Fruit fly (Drosophila melanogaster) whole organism, embryonic: ENCODE data around the gene ct.

Experiments used
- ATbp ChIP-seq: fragments of 200-800 bp; sonication (Bioruptor generic); optimal IDR thresholded peaks from 2 replicates; lab custom pipeline; 2017; ENCODE audit warnings: missing biosample characterization, mild to moderate bottlenecking, missing genetic modification characterization, missing genetic modification reagents
- Adf1 ChIP-seq: fragments of 200-800 bp; sonication (Bioruptor generic); IDR thresholded peaks from 2 replicates; pipeline ENCODE4 v1.3.6; 2022; ENCODE audit warnings: missing biosample characterization, missing genetic modification characterization
- Blimp-1 ChIP-seq: fragments of 200-800 bp; sonication (Bioruptor generic); optimal IDR thresholded peaks from 3 replicates; lab custom pipeline; 2018; ENCODE audit warnings: missing biosample characterization, missing genetic modification characterization, mild to moderate bottlenecking, moderate library complexity, missing genetic modification reagents
- CG10209 ChIP-seq: fragments of 200-800 bp; sonication (Bioruptor generic); optimal IDR thresholded peaks from 3 replicates; lab custom pipeline; 2017; ENCODE audit warnings: missing biosample characterization, mild to moderate bottlenecking, missing genetic modification characterization, missing genetic modification reagents
- CG13624 ChIP-seq: fragments of 200-800 bp; sonication (Bioruptor generic); optimal IDR thresholded peaks from 2 replicates; lab custom pipeline; 2016; ENCODE audit warnings: missing biosample characterization, missing genetic modification characterization
- CG14441 ChIP-seq: fragments of 200-800 bp; sonication (Bioruptor generic); IDR thresholded peaks from 2 replicates; pipeline ENCODE4 v1.3.6; 2022; ENCODE audit warnings: missing biosample characterization, missing genetic modification characterization
- CG1602 ChIP-seq: fragments of 200-800 bp; sonication (Bioruptor generic); optimal IDR thresholded peaks from 3 replicates; lab custom pipeline; 2016; ENCODE audit warnings: missing biosample characterization, missing genetic modification characterization
- CG16815 ChIP-seq: fragments of 200-800 bp; sonication (Bioruptor generic); optimal IDR thresholded peaks from 3 replicates; lab custom pipeline; 2017; ENCODE audit warnings: missing biosample characterization, mild to moderate bottlenecking, missing genetic modification characterization
- CG16863 ChIP-seq: fragments of 200-800 bp; sonication (Bioruptor generic); optimal IDR thresholded peaks from 3 replicates; lab custom pipeline; 2016; ENCODE audit warnings: missing biosample characterization, missing genetic modification characterization
- CG17328 ChIP-seq: fragments of 200-800 bp; sonication (Bioruptor generic); IDR thresholded peaks from 2 replicates; pipeline ENCODE4 v1.3.6; 2022; ENCODE audit warnings: missing biosample characterization, missing genetic modification characterization
- CG17568 ChIP-seq: fragments of 200-800 bp; sonication (Bioruptor generic); optimal IDR thresholded peaks from 2 replicates; lab custom pipeline; 2018; ENCODE audit warnings: missing biosample characterization, mild to moderate bottlenecking, missing genetic modification characterization, moderate library complexity
- CG30403 ChIP-seq: fragments of 200-800 bp; sonication (Bioruptor generic); optimal IDR thresholded peaks from 3 replicates; lab custom pipeline; 2016; ENCODE audit warnings: missing biosample characterization, missing genetic modification characterization
- CG4360 ChIP-seq: fragments of 200-800 bp; sonication (Bioruptor generic); IDR thresholded peaks from 2 replicates; pipeline ENCODE4 v1.3.6; 2022; ENCODE audit warnings: missing biosample characterization, missing genetic modification characterization
- CG8765 ChIP-seq: fragments of 200-800 bp; sonication (Bioruptor generic); IDR thresholded peaks from 2 replicates; pipeline ENCODE4 v1.3.6; 2022; ENCODE audit warnings: missing biosample characterization, missing genetic modification characterization
- CG9437 ChIP-seq: fragments of 200-800 bp; sonication (Bioruptor generic); optimal IDR thresholded peaks from 2 replicates; lab custom pipeline; 2018; ENCODE audit warnings: missing biosample characterization, mild to moderate bottlenecking, missing genetic modification characterization
- CG9932 ChIP-seq: fragments of 200-800 bp; sonication (Bioruptor generic); IDR thresholded peaks from 2 replicates; pipeline ENCODE4 v1.3.6; 2022; ENCODE audit warnings: missing biosample characterization, missing genetic modification characterization
- CTCF ChIP-seq: fragments of 200-800 bp; sonication (Bioruptor generic); optimal IDR thresholded peaks from 2 replicates; lab custom pipeline; 2017; ENCODE audit warnings: missing biosample characterization, mild to moderate bottlenecking, missing genetic modification characterization, moderate library complexity
- Dek ChIP-seq: fragments of 200-800 bp; sonication (Bioruptor generic); optimal IDR thresholded peaks from 3 replicates; lab custom pipeline; 2019; ENCODE audit warnings: missing biosample characterization, mild to moderate bottlenecking, missing genetic modification characterization, moderate library complexity
- E2f1 ChIP-seq: fragments of 200-800 bp; sonication (Bioruptor generic); IDR thresholded peaks from 2 replicates; pipeline ENCODE4 v1.3.6; 2022; ENCODE audit warnings: missing biosample characterization, missing genetic modification characterization
- GATAe ChIP-seq: fragments of 200-800 bp; sonication (Bioruptor generic); conservative IDR thresholded peaks from 2 replicates; pipeline ENCODE4 v1.3.6; 2022; ENCODE audit warnings: missing biosample characterization, missing genetic modification characterization
- H15 ChIP-seq: fragments of 200-800 bp; sonication (Bioruptor generic); IDR thresholded peaks from 3 replicates; pipeline ENCODE4 v1.3.6; 2022; ENCODE audit warnings: missing biosample characterization, missing genetic modification characterization
- HHEX ChIP-seq: fragments of 200-800 bp; sonication (Bioruptor generic); optimal IDR thresholded peaks from 3 replicates; lab custom pipeline; 2017; ENCODE audit warnings: missing biosample characterization, mild to moderate bottlenecking, missing genetic modification characterization, missing genetic modification reagents
- Hr39 ChIP-seq: fragments of >200 bp; optimal IDR thresholded peaks from 2 replicates; lab custom pipeline; 2017
- Kr ChIP-seq: fragments of 200-800 bp; sonication (Bioruptor generic); optimal IDR thresholded peaks from 2 replicates; lab custom pipeline; 2017; ENCODE audit warnings: missing biosample characterization, mild to moderate bottlenecking, missing genetic modification characterization
- NC2β ChIP-seq: fragments of 200-800 bp; sonication (Bioruptor generic); optimal IDR thresholded peaks from 2 replicates; lab custom pipeline; 2016; ENCODE audit warnings: missing biosample characterization, missing genetic modification characterization
- Nf-YC ChIP-seq: fragments of 200-800 bp; optimal IDR thresholded peaks from 3 replicates; lab custom pipeline; 2019; ENCODE audit warnings: missing biosample characterization, mild to moderate bottlenecking, missing genetic modification characterization, moderate library complexity
- Sry-β ChIP-seq: fragments of 200-800 bp; sonication (Bioruptor generic); optimal IDR thresholded peaks from 2 replicates; lab custom pipeline; 2018; ENCODE audit warnings: missing biosample characterization, mild to moderate bottlenecking, missing genetic modification characterization, moderate library complexity
- ab ChIP-seq: fragments of 200-800 bp; sonication (Bioruptor generic); optimal IDR thresholded peaks from 2 replicates; lab custom pipeline; 2016; ENCODE audit warnings: missing biosample characterization, missing genetic modification characterization
- abd-A ChIP-seq: fragments of 200-800 bp; sonication (Bioruptor generic); optimal IDR thresholded peaks from 3 replicates; lab custom pipeline; 2019; ENCODE audit warnings: missing biosample characterization, mild to moderate bottlenecking, missing genetic modification characterization, moderate library complexity
- bcd ChIP-seq: fragments of 200-800 bp; sonication (Bioruptor generic); optimal IDR thresholded peaks from 2 replicates; lab custom pipeline; 2017; ENCODE audit warnings: missing biosample characterization, mild to moderate bottlenecking, missing genetic modification characterization
- cg ChIP-seq: fragments of 200-800 bp; sonication (Bioruptor generic); optimal IDR thresholded peaks from 3 replicates; lab custom pipeline; 2019; ENCODE audit warnings: missing biosample characterization, mild to moderate bottlenecking, missing genetic modification characterization, moderate library complexity
- chinmo ChIP-seq: fragments of 200-800 bp; sonication (Bioruptor generic); IDR thresholded peaks from 4 replicates; pipeline ENCODE4 v1.3.6; 2022; ENCODE audit warnings: missing biosample characterization, missing genetic modification characterization; ENCODE audit not compliant: partially characterized antibody
- disco-r ChIP-seq: fragments of 200-800 bp; sonication (Bioruptor generic); optimal IDR thresholded peaks from 2 replicates; lab custom pipeline; 2016; ENCODE audit warnings: missing biosample characterization, missing genetic modification characterization
- eve ChIP-seq, 2 experiments: fragments of >200 bp; optimal IDR thresholded peaks; 2 replicates each; lab custom pipeline; 2017; ENCODE audit warnings: missing biosample characterization in 2 of 2, missing genetic modification characterization in 2 of 2
- gcm ChIP-seq: fragments of 200-800 bp; sonication (Bioruptor generic); optimal IDR thresholded peaks from 2 replicates; lab custom pipeline; 2019; ENCODE audit warnings: missing biosample characterization, mild to moderate bottlenecking, missing genetic modification characterization, moderate library complexity
- h ChIP-seq: fragments of >200 bp; optimal IDR thresholded peaks from 2 replicates; lab custom pipeline; 2017
- hbn ChIP-seq: fragments of 200-800 bp; sonication (Bioruptor generic); IDR thresholded peaks from 2 replicates; pipeline ENCODE4 v1.3.6; 2022; ENCODE audit warnings: missing biosample characterization, missing genetic modification characterization; ENCODE audit not compliant: partially characterized antibody
- lilli ChIP-seq: fragments of 200-800 bp; sonication (Bioruptor generic); optimal IDR thresholded peaks from 3 replicates; lab custom pipeline; 2016; ENCODE audit warnings: missing biosample characterization, missing genetic modification characterization
- nerfin-2 ChIP-seq: fragments of 200-800 bp; sonication (Bioruptor generic); IDR thresholded peaks from 2 replicates; pipeline ENCODE4 v1.3.6; 2022; ENCODE audit warnings: missing biosample characterization, missing genetic modification characterization; ENCODE audit not compliant: partially characterized antibody
- onecut ChIP-seq: fragments of 200-800 bp; sonication (Bioruptor generic); IDR thresholded peaks from 2 replicates; pipeline ENCODE4 v1.3.6; 2022; ENCODE audit warnings: missing biosample characterization, missing genetic modification characterization
- salm ChIP-seq: fragments of 200-800 bp; sonication (Bioruptor generic); optimal IDR thresholded peaks from 2 replicates; lab custom pipeline; 2018; ENCODE audit warnings: missing biosample characterization, mild to moderate bottlenecking, missing genetic modification characterization
- sim ChIP-seq: fragments of 200-800 bp; sonication (Bioruptor generic); IDR thresholded peaks from 2 replicates; pipeline ENCODE4 v1.3.6; 2022; ENCODE audit warnings: missing biosample characterization, missing genetic modification characterization
- z ChIP-seq: fragments of 200-800 bp; sonication (Bioruptor generic); IDR thresholded peaks from 3 replicates; pipeline ENCODE4 v1.3.6; 2022; ENCODE audit warnings: missing biosample characterization, missing genetic modification characterization
- zen ChIP-seq: fragments of 200-800 bp; sonication (Bioruptor generic); optimal IDR thresholded peaks from 3 replicates; lab custom pipeline; 2018; ENCODE audit warnings: missing biosample characterization, mild to moderate bottlenecking, missing genetic modification characterization, moderate library complexity
- zf30C ChIP-seq: fragments of 200-800 bp; sonication (Bioruptor generic); optimal IDR thresholded peaks from 3 replicates; lab custom pipeline; 2018; ENCODE audit warnings: missing biosample characterization, mild to moderate bottlenecking, missing genetic modification characterization
- zfh2 ChIP-seq: fragments of 200-800 bp; sonication (Bioruptor generic); optimal IDR thresholded peaks from 2 replicates; lab custom pipeline; 2016; ENCODE audit warnings: missing biosample characterization, missing genetic modification characterization

Gene ct

DNA sequence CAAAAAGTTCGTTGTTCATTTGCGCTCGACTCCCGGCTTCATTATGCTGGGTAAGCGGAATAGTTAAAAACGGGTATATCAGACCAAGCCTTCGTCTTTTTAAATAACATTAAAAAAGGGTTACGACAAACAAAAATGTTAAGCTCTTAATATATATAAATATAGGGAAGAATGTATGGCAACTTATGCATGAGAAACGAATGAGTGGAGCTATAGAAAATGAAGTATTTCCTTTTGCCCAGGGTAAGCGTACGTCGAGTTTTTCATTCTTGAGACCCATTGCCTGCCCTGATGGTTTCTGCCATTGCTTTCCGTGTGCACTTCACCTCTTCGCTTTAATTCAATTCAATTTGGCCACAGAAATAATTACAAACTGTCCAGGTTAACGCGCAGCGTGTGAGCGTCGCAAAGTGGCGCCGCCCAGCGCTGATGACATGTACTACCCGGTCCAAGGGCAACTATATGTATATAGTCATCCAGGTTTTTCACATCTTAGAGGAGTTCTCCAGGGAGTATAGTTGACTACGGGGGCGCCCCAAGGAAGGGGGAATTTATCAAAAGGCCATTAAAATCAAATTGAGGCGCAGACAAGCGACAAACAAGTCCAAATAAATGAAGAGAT is 27.0 kb upstream of the ct start (continued):
- no peak for TF ChIP-seq sim (GFP tag; lab: Robert Waterston, UW)
- TF ChIP-seq Dek (tag; lab: Kevin White, UChicago): no peak

DNA sequence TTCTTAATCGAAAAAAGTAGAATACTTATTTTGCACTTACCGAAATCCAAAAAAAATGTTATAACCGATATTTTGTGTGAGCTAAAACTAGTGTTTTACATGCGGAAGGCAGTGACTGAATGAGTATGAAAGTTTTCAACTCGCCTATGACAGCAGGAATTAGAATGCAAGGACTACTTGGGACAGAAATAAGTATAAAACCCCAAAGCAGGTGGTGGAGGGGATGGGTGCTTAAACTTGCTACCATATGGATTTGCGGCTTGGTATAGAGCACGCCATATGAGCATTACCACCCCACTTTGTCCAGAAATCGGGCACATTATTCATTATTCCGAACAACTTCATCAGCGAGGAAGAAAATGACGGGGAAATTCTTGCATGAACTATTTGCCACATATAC is 22.2 kb upstream of the ct start, which contains the start of gene CG12689:
CG12689 (minus strand) TSS at position 101 of the 400 bp plus-strand sequence.
- TF ChIP-seq H15 (GFP tag; lab: Robert Waterston, UW) (no peak), ATbp (GFP tag; lab: Kevin White, UChicago) (no peak), Adf1 (GFP tag; lab: Robert Waterston, UW) (no peak), z (no peak), lilli (no peak)

DNA sequence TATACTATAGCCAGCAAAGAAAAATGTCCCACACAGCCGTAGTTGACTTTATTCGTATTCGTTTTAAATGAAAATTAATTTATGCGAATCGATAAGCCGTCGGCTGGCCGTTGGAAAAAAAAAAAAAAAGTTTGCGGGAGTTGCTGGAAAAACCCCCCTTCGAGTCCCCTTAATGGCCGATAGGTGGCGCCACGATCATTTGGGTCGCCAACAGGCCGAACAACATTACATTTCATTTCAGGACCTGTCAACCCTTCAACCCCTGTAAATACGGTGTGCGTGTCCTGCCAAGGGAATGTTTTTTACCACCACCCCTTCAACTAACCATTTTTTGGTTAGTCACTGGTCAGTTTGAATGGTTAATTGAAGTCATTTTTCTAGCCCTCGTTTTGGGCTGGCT is 15.2 kb upstream of the ct start:
- TF ChIP-seq disco-r (GFP tag; lab: Kevin White, UChicago) (no peak), CTCF (GFP tag; lab: Kevin White, UChicago) (peak; percentile 84), HHEX (GFP tag; lab: Kevin White, UChicago) (no peak)

DNA sequence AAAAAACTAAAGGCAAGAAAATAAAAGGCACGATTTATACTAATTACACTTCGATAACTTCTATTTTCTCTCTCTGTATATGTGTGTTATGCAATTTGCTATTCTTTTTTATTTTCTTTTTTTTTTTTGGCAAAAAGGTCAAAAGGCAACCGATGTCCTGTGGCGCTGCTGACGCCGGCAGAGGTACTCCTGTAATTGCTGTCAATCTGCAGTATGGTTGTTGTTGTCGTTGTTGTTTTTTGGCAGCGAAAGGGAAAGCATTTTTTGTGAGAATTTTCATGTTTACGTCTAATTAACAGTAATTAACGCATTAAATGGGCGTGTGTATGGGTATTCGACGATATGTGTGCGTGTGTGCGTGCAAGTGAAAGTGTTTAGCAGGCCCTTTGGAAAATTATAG is 4.6 kb upstream of the ct start:
- TF ChIP-seq CG14441 (GFP tag; lab: Robert Waterston, UW) (no peak), eve (GFP tag; optimal IDR thresholded peaks at IDR 0.05; lab: Kevin White, UChicago) (no peak), CG17328 (GFP tag; lab: Robert Waterston, UW) (no peak), CG30403 (no peak), E2f1 (GFP tag; lab: Robert Waterston, UW) (no peak), NC2β (GFP tag; lab: Kevin White, UChicago) (no peak), CG16815 (GFP tag; lab: Kevin White, UChicago) (no peak), CG16863 (GFP tag; lab: Kevin White, UChicago) (no peak), h (lab: Kevin White, UChicago) (no peak), GATAe (no peak), CG8765 (GFP tag; lab: Robert Waterston, UW) (no peak), zfh2 (GFP tag; lab: Kevin White, UChicago) (no peak), zen (tag; lab: Kevin White, UChicago) (peak; percentile 58), Kr (GFP tag; lab: Kevin White, UChicago) (no peak), CG4360 (GFP tag; lab: Robert Waterston, UW) (peak; percentile 64), CG13624 (no peak), ab (GFP tag; lab: Kevin White, UChicago) (no peak), CG17568 (no peak), Blimp-1 (peak; percentile 1), gcm (GFP tag; lab: Kevin White, UChicago) (no peak), CG9437 (GFP tag; lab: Kevin White, UChicago) (no peak)

DNA sequence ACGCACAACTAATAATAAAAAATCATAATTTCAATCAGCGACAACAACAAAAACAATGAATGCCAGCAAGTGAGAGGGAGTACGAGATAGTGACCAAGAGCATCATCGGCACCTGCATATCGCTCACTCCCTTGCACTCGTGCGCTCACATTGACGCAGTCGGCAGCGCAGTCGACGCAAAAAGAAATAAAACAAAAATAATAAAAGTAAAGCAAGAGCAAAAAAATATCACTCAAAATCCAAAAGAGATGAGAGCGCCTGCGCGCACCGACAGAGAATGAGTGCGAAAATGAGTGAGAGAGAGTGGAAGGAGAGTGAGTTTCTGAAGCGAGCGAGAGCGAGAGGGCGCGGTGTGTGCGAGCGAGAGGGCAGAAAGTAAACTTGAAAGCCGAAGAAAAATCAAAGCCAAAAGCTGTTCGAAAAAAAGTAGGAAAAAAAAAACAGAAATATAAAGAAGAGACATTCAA is 3.7 kb upstream of the ct start:
- TF ChIP-seq chinmo (peak; percentile 92), CG1602 (GFP tag; lab: Kevin White, UChicago) (no peak), cg (GFP tag; lab: Kevin White, UChicago) (peak; percentile 88), gcm (GFP tag; lab: Kevin White, UChicago) (peak; percentile 9), CG10209 (GFP tag; lab: Kevin White, UChicago) (no peak), onecut (no peak), salm (peak; percentile 9), hbn (GFP tag; lab: Robert Waterston, UW) (peak; percentile 18; the same call in 1 of the 2 replicates), CG9932 (GFP tag; lab: Robert Waterston, UW) (no peak), nerfin-2 (GFP tag; lab: Robert Waterston, UW) (peak; percentile 26; the same call in 1 of the 2 replicates), Nf-YC (peak; percentile 96), bcd (GFP tag; lab: Kevin White, UChicago) (no peak), zf30C (peak; percentile 20), Sry-β (no peak), Hr39 (lab: Kevin White, UChicago) (no peak), abd-A (tag; lab: Kevin White, UChicago) (peak; percentile 92)
